Fruit fly (Drosophila melanogaster): Measurements from ENCODE around the gene Obp69a.

dm6 chr3L:12409343-12410302 lies 13.7 kb downstream of the Obp69a start:
- TF ChIP-seq usp (GFP tag; optimal IDR thresholded peaks at IDR 0.05) (no peak), psq (optimal IDR thresholded peaks at IDR 0.05) (no peak)
